Worm (Caenorhabditis elegans) whole organism, L4 larva: Measurements from ENCODE around the gene elo-8.

ENCODE experiments used
- aly-2 ChIP-seq: sonication (generic microtip); optimal IDR thresholded peaks from 2 replicates; lab custom pipeline; 2018; ENCODE audit warnings: missing biosample characterization, missing genetic modification characterization
- ama-1 ChIP-seq: fragments of 150-350 bp; optimal IDR thresholded peaks from 2 replicates; lab custom pipeline; 2014; ENCODE audit warnings: inconsistent platforms, mixed read lengths
- ceh-82 ChIP-seq: sonication (generic microtip); optimal IDR thresholded peaks from 2 replicates; lab custom pipeline; 2017; ENCODE audit warnings: missing biosample characterization, missing genetic modification characterization
- dpl-1 ChIP-seq: fragments of 150-350 bp; optimal IDR thresholded peaks from 2 replicates; lab custom pipeline; 2014; ENCODE audit warnings: missing biosample characterization, missing genetic modification reagents, missing genetic modification characterization
- dve-1 ChIP-seq: sonication (generic microtip); optimal IDR thresholded peaks from 2 replicates; lab custom pipeline; 2017; ENCODE audit warnings: antibody characterized with exemption, mild to moderate bottlenecking, missing genetic modification characterization, missing compliant biosample characterization; ENCODE audit not compliant: insufficient read depth
- egl-27 ChIP-seq: sonication (generic microtip); optimal IDR thresholded peaks from 3 replicates; lab custom pipeline; 2017; ENCODE audit warnings: missing biosample characterization, missing genetic modification reagents, missing genetic modification characterization
- gei-8 ChIP-seq: fragments of 200-800 bp; sonication (Bioruptor generic); optimal IDR thresholded peaks from 2 replicates; lab custom pipeline; 2018; ENCODE audit warnings: mild to moderate bottlenecking, missing genetic modification characterization, missing compliant biosample characterization
- nhr-10 ChIP-seq: fragments of 150-350 bp; optimal IDR thresholded peaks from 2 replicates; lab custom pipeline; 2014; ENCODE audit warnings: missing biosample characterization, missing genetic modification characterization
- nhr-77 ChIP-seq: fragments of 150-350 bp; optimal IDR thresholded peaks from 2 replicates; lab custom pipeline; 2014; ENCODE audit warnings: missing biosample characterization, missing genetic modification characterization
- pqm-1 ChIP-seq: sonication (generic microtip); optimal IDR thresholded peaks from 2 replicates; lab custom pipeline; 2017; ENCODE audit warnings: missing biosample characterization, missing genetic modification characterization
- unc-62 ChIP-seq, 3 experiments: fragments of 150-350 bp in 1 of 3; sonication (generic microtip); optimal IDR thresholded peaks in 2 of 3; peaks in 1 of 3; 1 replicate in 1 of 3; 2 replicates in 2 of 3; lab custom pipeline; 2014 to 2017; ENCODE audit warnings: missing biosample characterization in 3 of 3, missing genetic modification characterization in 3 of 3, missing genetic modification reagents in 3 of 3, missing genotype in 1 of 3

ce11 chrIII:11218150-11218841, 13.6 kb downstream of the elo-8 start, which contains the start of the genes tbx-34 and wht-8:
- no peak for TF ChIP-seq egl-27
- TF ChIP-seq unc-62 (GFP tag; optimal IDR thresholded peaks at IDR 0.05 in 1 of 2; lab: Kevin White, UChicago) = no peak
- TF ChIP-seq unc-62 (tag; optimal IDR thresholded peaks at IDR 0.05; lab: Kevin White, UChicago) = no peak
- TF ChIP-seq pqm-1 = no peak
- no peak for TF ChIP-seq ama-1 (lab: Kevin White, UChicago)
- no peak for TF ChIP-seq dve-1
- TF ChIP-seq aly-2 = no peak
- no peak for TF ChIP-seq nhr-10 (tag; lab: Kevin White, UChicago)
- TF ChIP-seq dpl-1 = no peak
- no peak for TF ChIP-seq nhr-77
- no peak for TF ChIP-seq ceh-82 (tag; lab: Kevin White, UChicago)
- no peak for TF ChIP-seq gei-8 (GFP tag; lab: Kevin White, UChicago)
